Fruit fly (Drosophila melanogaster): ENCODE data around the gene ATPsynbetaL.

ATPsynbetaL gene

dm6 chr3L:16056101-16056891 lies 41.3 kb upstream of the ATPsynbetaL start (continued):
- TF ChIP-seq CG9797 (GFP tag; optimal IDR thresholded peaks at IDR 0.05) (no peak), CG17328 (GFP tag; IDR thresholded peaks at IDR 0.05) (no peak), CG17359 (tag; optimal IDR thresholded peaks at IDR 0.05) (peak; percentile 5), Lhr (GFP tag; optimal IDR thresholded peaks at IDR 0.05) (peak; percentile 3), CG18476 (GFP tag; optimal IDR thresholded peaks at IDR 0.05) (peak; percentile 11), D (optimal IDR thresholded peaks at IDR 0.05) (no peak), D (GFP tag; optimal IDR thresholded peaks at IDR 0.05) (peak; percentile 39), ATbp (GFP tag; optimal IDR thresholded peaks at IDR 0.05) (peak; percentile 37), trem (tag; optimal IDR thresholded peaks at IDR 0.05) (peak; percentile 9), nau (GFP tag; optimal IDR thresholded peaks at IDR 0.05) (peak; percentile 22), CG2712 (tag; optimal IDR thresholded peaks at IDR 0.05) (peak; percentile 22), seq (GFP tag; IDR thresholded peaks at IDR 0.05) (no peak), CG33557 (GFP tag; optimal IDR thresholded peaks at IDR 0.05) (peak; percentile 40), CG5180 (GFP tag; optimal IDR thresholded peaks at IDR 0.05) (no peak), CG4854 (GFP tag; optimal IDR thresholded peaks at IDR 0.05) (no peak), tio (GFP tag; optimal IDR thresholded peaks at IDR 0.05) (peak; percentile 0), CG11504 (tag; optimal IDR thresholded peaks at IDR 0.05) (peak; percentile 9), amos (GFP tag; IDR thresholded peaks at IDR 0.05; ENCODE audit: partially characterized antibody) (no peak), CG15696 (tag; optimal IDR thresholded peaks at IDR 0.05) (peak; percentile 71), crp (GFP tag; optimal IDR thresholded peaks at IDR 0.05) (no peak), CG4360 (GFP tag; IDR thresholded peaks at IDR 0.05) (0 out of 2 replicates have a peak, but pooled peaks have one; percentile 12), stwl (tag; optimal IDR thresholded peaks at IDR 0.05) (peak; percentile 1), tgo (GFP tag; IDR thresholded peaks at IDR 0.05) (no peak), gt (GFP tag; IDR thresholded peaks at IDR 0.05) (no peak), zfh1 (GFP tag; IDR thresholded peaks at IDR 0.05) (peak; percentile 40; the same call in 1 of the 3 replicates), lilli (GFP tag; optimal IDR thresholded peaks at IDR 0.05) (no peak), Sin3A (optimal IDR thresholded peaks at IDR 0.05) (no peak), lola (GFP tag; optimal IDR thresholded peaks at IDR 0.05) (peak in 1 of 3 experiments; percentile 24), ase (GFP tag; IDR thresholded peaks at IDR 0.05) (no peak), YL-1 (GFP tag; optimal IDR thresholded peaks at IDR 0.05) (no peak), CG8089 (GFP tag; optimal IDR thresholded peaks at IDR 0.05) (no peak), lov (optimal IDR thresholded peaks at IDR 0.05) (no peak), lov (GFP tag; IDR thresholded peaks at IDR 0.05) (no peak), CG10543 (GFP tag; optimal IDR thresholded peaks at IDR 0.05) (peak; percentile 31), Sry-δ (GFP tag; optimal IDR thresholded peaks at IDR 0.05) (no peak), CG7372 (GFP tag; IDR thresholded peaks at IDR 0.05) (no peak), CG2875 (GFP tag; optimal IDR thresholded peaks at IDR 0.05) (peak; percentile 49), CG1832 (GFP tag; optimal IDR thresholded peaks at IDR 0.05) (no peak), bab2 (GFP tag; optimal IDR thresholded peaks at IDR 0.05) (peak; percentile 2), CG5953 (GFP tag; IDR thresholded peaks at IDR 0.05) (no peak), sens (GFP tag) (peak; percentile 86), CG12391 (tag; optimal IDR thresholded peaks at IDR 0.05) (no peak), chinmo (GFP tag; IDR thresholded peaks at IDR 0.05; ENCODE audit: partially characterized antibody) (0 out of 4 replicates have a peak, but pooled peaks have one; percentile 72), Nf-YA (GFP tag; IDR thresholded peaks at IDR 0.05) (no peak), CG8281 (tag; optimal IDR thresholded peaks at IDR 0.05) (peak; percentile 3), CG1603 (tag; optimal IDR thresholded peaks at IDR 0.05) (peak; percentile 40), PHDP (tag; optimal IDR thresholded peaks at IDR 0.05) (peak; percentile 25), CG6813 (GFP tag; optimal IDR thresholded peaks at IDR 0.05) (peak; percentile 61), ac (GFP tag; optimal IDR thresholded peaks at IDR 0.05) (peak; percentile 29)

All from whole organism, embryonic.